Worm (Caenorhabditis elegans) whole organism, L4 larva: ENCODE data around the gene K09G1.1.
"Not testable (repeated sequence)": the region's sequence is repeated elsewhere in the genome, so short reads cannot be mapped to it uniquely, and the experiment has no call there.

Source experiments
- D1046.2 ChIP-seq: fragments of 200-800 bp; sonication (Bioruptor generic); IDR thresholded peaks from 2 replicates; pipeline ENCODE4 v1.3.6; 2022; ENCODE audit warnings: missing genetic modification characterization, missing compliant biosample characterization
- R02D3.7 ChIP-seq: fragments of 150-350 bp; sonication (generic microtip); optimal IDR thresholded peaks from 3 replicates; lab custom pipeline; 2014; ENCODE audit warnings: missing biosample characterization, missing genetic modification characterization
- Y48G9A.11 ChIP-seq: fragments of 200-800 bp; sonication (Bioruptor generic); IDR thresholded peaks from 2 replicates; pipeline ENCODE4 v1.3.6; 2022; ENCODE audit warnings: missing genetic modification reagents, missing genetic modification characterization, missing compliant biosample characterization
- Y75B8A.6 ChIP-seq: fragments of 200-800 bp; sonication (Bioruptor generic); IDR thresholded peaks from 2 replicates; pipeline ENCODE4 v1.3.6; 2022; ENCODE audit warnings: missing genetic modification reagents, missing genetic modification characterization, missing compliant biosample characterization
- ZK546.5 ChIP-seq, 2 experiments: sonication (generic microtip); optimal IDR thresholded peaks; 2 replicates each; lab custom pipeline; 2017; ENCODE audit warnings: missing biosample characterization in 2 of 2, missing genetic modification characterization in 2 of 2
- aha-1 ChIP-seq: fragments of 150-350 bp; peaks from one replicate; lab custom pipeline; 2014; ENCODE audit warnings: missing biosample characterization, missing genetic modification characterization
- ceh-32 ChIP-seq: sonication (generic microtip); optimal IDR thresholded peaks from 2 replicates; lab custom pipeline; 2016; ENCODE audit warnings: mild to moderate bottlenecking, missing genetic modification characterization, missing compliant biosample characterization; ENCODE audit not compliant: poor library complexity
- ceh-82 ChIP-seq: sonication (generic microtip); optimal IDR thresholded peaks from 2 replicates; lab custom pipeline; 2017; ENCODE audit warnings: missing biosample characterization, missing genetic modification characterization
- dve-1 ChIP-seq: sonication (generic microtip); optimal IDR thresholded peaks from 2 replicates; lab custom pipeline; 2017; ENCODE audit warnings: antibody characterized with exemption, mild to moderate bottlenecking, missing genetic modification characterization, missing compliant biosample characterization; ENCODE audit not compliant: insufficient read depth
- egl-43 ChIP-seq: fragments of 200-800 bp; sonication (Bioruptor generic); IDR thresholded peaks from 2 replicates; pipeline ENCODE4 v1.3.6; 2022; ENCODE audit warnings: missing genetic modification reagents, missing genetic modification characterization, missing compliant biosample characterization
- fkh-10 ChIP-seq: fragments of 150-350 bp; optimal IDR thresholded peaks from 2 replicates; lab custom pipeline; 2014; ENCODE audit warnings: missing biosample characterization, missing genetic modification reagents, missing genetic modification characterization
- lin-1 ChIP-seq: fragments of 200-800 bp; sonication (Bioruptor generic); IDR thresholded peaks from 2 replicates; pipeline ENCODE4 v1.3.6; 2022; ENCODE audit warnings: missing genetic modification reagents, missing genetic modification characterization, missing compliant biosample characterization
- lir-3 ChIP-seq: sonication (generic microtip); optimal IDR thresholded peaks from 2 replicates; lab custom pipeline; 2016; ENCODE audit warnings: mild to moderate bottlenecking, missing genetic modification characterization, missing compliant biosample characterization
- madf-5 ChIP-seq, 2 experiments: fragments of 200-800 bp; sonication (Bioruptor generic); IDR thresholded peaks; 2 replicates each; pipeline ENCODE4 v1.3.6; 2022; ENCODE audit warnings: missing compliant biosample characterization in 2 of 2, missing genetic modification characterization in 2 of 2
- mep-1 ChIP-seq: fragments of 150-350 bp; sonication (generic microtip); optimal IDR thresholded peaks from 3 replicates; lab custom pipeline; 2014; ENCODE audit warnings: missing biosample characterization, missing genetic modification characterization
- mxl-3 ChIP-seq: fragments of 200-800 bp; sonication (Bioruptor generic); optimal IDR thresholded peaks from 2 replicates; lab custom pipeline; 2018; ENCODE audit warnings: mild to moderate bottlenecking, missing genetic modification characterization, missing compliant biosample characterization
- nhr-10 ChIP-seq: fragments of 150-350 bp; optimal IDR thresholded peaks from 2 replicates; lab custom pipeline; 2014; ENCODE audit warnings: missing biosample characterization, missing genetic modification characterization
- nhr-28 ChIP-seq: fragments of 150-350 bp; optimal IDR thresholded peaks from 2 replicates; lab custom pipeline; 2014; ENCODE audit warnings: missing biosample characterization, missing genetic modification characterization
- nhr-41 ChIP-seq: fragments of 200-800 bp; sonication (Bioruptor generic); IDR thresholded peaks from 2 replicates; pipeline ENCODE4 v1.3.6; 2022; ENCODE audit warnings: missing genetic modification reagents, missing genetic modification characterization, missing compliant biosample characterization
- nhr-48 ChIP-seq: sonication (generic microtip); optimal IDR thresholded peaks from 2 replicates; lab custom pipeline; 2016; ENCODE audit warnings: mild to moderate bottlenecking, missing genetic modification characterization, missing compliant biosample characterization
- pha-4 ChIP-seq, 2 experiments: fragments of 150-350 bp in 1 of 2; fragments of 200-800 bp in 1 of 2; sonication (Bioruptor generic) in 1 of 2; IDR thresholded peaks in 1 of 2; optimal IDR thresholded peaks in 1 of 2; 2 replicates each; pipeline versions ENCODE4 v1.3.6 to Lab custom; 2014 to 2022; ENCODE audit warnings: missing genetic modification characterization in 2 of 2, missing genetic modification reagents in 2 of 2, missing biosample characterization in 1 of 2, missing compliant biosample characterization in 1 of 2
- saeg-2 ChIP-seq: fragments of 200-800 bp; sonication (Bioruptor generic); IDR thresholded peaks from 2 replicates; pipeline ENCODE4 v1.3.6; 2022; ENCODE audit warnings: missing genetic modification reagents, missing genetic modification characterization, missing compliant biosample characterization
- sdz-12 ChIP-seq: fragments of 200-800 bp; sonication (Bioruptor generic); optimal IDR thresholded peaks from 2 replicates; lab custom pipeline; 2018; ENCODE audit warnings: mild to moderate bottlenecking, missing genetic modification characterization, missing compliant biosample characterization
- set-16 ChIP-seq: fragments of 200-800 bp; sonication (Bioruptor generic); IDR thresholded peaks from 2 replicates; pipeline ENCODE4 v1.3.6; 2022; ENCODE audit warnings: missing genetic modification reagents, missing genetic modification characterization, missing compliant biosample characterization
- unc-62 ChIP-seq, 3 experiments: fragments of 150-350 bp in 1 of 3; sonication (generic microtip); optimal IDR thresholded peaks in 2 of 3; peaks in 1 of 3; 1 replicate in 1 of 3; 2 replicates in 2 of 3; lab custom pipeline; 2014 to 2017; ENCODE audit warnings: missing biosample characterization in 3 of 3, missing genetic modification characterization in 3 of 3, missing genetic modification reagents in 3 of 3, missing genotype in 1 of 3
- ztf-11 ChIP-seq: fragments of 150-350 bp; optimal IDR thresholded peaks from 2 replicates; lab custom pipeline; 2014; ENCODE audit warnings: missing biosample characterization, missing genetic modification characterization
- ztf-7 ChIP-seq: fragments of 150-350 bp; optimal IDR thresholded peaks from 2 replicates; lab custom pipeline; 2014; ENCODE audit warnings: missing biosample characterization, missing genetic modification characterization

The K09G1.1 gene

DNA sequence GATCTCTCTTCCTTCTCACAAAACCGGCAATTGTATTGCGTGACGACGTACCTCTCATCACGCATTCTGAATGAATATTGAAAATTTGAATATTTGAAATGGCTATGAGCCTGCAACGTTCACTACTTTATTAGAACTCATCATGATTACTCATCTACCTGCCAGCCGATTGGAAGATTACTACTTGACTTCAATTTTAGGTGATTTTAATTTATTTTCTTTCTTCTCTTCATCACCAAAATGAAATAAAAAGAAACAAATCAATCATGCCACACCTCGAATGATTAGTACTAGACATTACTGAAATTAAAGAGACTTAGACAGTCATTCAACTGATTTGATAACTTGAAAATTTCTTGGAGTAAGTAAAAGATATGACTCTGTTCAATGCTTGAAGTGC is 918 bp downstream of the K09G1.1 start:
- TF ChIP-seq unc-62 (GFP tag; optimal IDR thresholded peaks at IDR 0.05 in 1 of 2; lab: Kevin White, UChicago) (peak in 1 of 2 experiments; percentile 62), unc-62 (tag; optimal IDR thresholded peaks at IDR 0.05; lab: Kevin White, UChicago) (no peak), nhr-10 (no peak), aha-1 (tag; lab: Kevin White, UChicago) (peak; percentile 13)

DNA sequence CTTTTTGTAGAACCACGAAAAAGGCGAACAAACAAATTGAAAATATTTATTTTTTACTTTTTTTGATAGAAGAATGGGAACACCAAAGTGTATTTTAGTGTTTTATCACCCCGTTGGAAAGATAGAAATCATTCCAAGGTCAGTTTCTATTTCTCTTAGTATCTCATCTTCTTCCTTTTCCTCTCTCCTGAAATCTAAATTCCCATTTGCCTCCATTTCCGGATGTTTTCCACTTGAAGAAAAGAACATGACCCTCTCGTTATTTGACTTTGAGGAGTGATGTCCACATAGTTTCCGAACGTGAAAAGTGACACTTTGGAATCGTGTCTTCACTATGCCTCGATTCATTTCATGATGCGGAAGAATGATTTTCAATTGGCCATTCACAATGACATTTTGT is 4.3 kb downstream of the K09G1.1 start:
- TF ChIP-seq aha-1 (tag; lab: Kevin White, UChicago) (peak; percentile 94), ZK546.5 (tag; optimal IDR thresholded peaks at IDR 0.05; lab: Kevin White, UChicago) (no peak)

DNA sequence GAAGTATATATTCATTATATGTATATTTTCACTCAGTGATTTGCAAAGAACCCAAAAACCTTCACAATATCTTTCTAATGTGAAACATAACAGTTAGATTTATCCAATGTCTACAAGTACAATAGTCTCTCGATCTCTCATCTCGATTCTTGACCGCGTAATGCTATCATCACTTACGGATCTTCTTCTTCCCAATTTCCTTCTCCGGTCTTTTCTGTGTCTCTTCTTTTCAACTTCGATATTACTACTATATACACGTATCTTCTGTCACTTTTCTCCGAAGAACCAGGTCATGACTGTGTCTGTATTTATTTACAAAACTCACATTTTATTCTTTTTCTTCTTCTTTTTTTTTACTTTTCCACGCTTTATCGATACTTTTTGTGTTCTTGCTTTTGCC is 5.2 kb downstream of the K09G1.1 start:
- TF ChIP-seq ztf-7 (tag; lab: Kevin White, UChicago), result no peak
- TF ChIP-seq nhr-28, result peak; percentile 44

DNA sequence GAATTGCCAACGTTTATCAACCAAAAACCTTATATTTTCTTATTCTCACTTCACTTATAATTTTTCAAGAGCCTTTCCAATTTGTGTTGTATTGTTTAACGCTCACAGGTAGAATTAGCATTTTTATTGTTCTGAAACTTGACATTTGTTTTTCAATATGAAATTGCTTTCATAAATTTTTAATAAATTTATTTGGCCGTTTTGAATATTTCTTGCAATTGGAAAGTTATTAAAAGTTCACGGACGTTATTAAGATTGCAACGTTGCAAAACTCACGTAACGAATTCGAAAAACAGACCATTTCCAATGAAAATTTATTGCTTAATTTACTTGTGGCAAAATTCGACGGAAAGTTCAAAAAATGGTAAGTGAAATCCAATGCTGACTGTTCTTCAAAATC is 7.0 kb downstream of the K09G1.1 start, which contains the start of gene K09G1.2:
Gene K09G1.2 (plus strand): TSS at position 301 of the 400 bp plus-strand sequence.
- TF ChIP-seq nhr-48 (tag; lab: Kevin White, UChicago), result no peak

DNA sequence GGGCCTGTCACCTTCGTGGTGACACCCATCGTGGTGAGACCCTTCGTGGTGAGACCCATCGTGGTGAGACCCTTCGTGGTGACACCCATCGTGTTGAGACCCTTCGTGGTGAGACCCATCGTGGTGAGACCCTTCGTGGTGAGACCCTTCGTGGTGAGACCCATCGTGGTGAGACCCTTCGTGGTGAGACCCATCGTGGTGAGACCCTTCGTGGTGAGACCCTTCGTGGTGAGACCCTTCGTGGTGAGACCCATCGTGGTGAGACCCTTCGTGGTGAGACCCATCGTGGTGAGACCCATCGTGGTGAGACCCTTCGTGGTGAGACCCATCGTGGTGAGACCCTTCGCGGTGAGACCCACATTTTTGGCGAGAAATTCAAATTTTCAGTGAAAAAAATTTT is 18.6 kb downstream of the K09G1.1 start:
- TF ChIP-seq set-16 (GFP tag; lab: Robert Waterston, UW), result peak; percentile 69; the same call in 1 of the 2 replicates
- TF ChIP-seq, all 104 proteins: peak for 1; not testable (repeated sequence) for 103

DNA sequence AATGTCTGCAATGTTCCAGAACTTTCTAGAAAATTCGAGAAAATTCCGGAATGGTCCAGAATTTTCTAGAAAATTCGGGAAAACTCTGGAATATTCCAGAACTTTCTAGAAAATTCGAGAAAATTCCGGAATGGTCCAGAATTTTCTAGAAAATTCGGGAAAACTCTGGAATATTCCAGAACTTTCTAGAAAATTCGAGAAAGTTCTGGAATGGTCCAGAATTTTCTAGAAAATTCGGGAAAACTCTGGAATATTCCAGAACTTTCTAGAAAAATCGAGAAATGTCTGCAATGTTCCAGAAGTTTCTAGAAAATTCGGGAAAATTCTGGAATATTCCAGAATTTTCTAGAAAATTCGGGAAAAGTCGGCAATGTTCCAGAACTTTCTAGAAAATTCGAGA is 20.1 kb downstream of the K09G1.1 start:
- TF ChIP-seq lin-1 (GFP tag; lab: Robert Waterston, UW) (0 out of 2 replicates have a peak, but pooled peaks have one; percentile 24), Y48G9A.11 (GFP tag; lab: Robert Waterston, UW) (0 out of 2 replicates have a peak, but pooled peaks have one; percentile 11), pha-4 (GFP tag; IDR thresholded peaks at IDR 0.05; lab: Robert Waterston, UW) (0 out of 2 replicates have a peak, but pooled peaks have one; percentile 27)
- not testable (repeated sequence) for TF ChIP-seq pha-4 (tag; optimal IDR thresholded peaks at IDR 0.05; lab: Kevin White, UChicago)

DNA sequence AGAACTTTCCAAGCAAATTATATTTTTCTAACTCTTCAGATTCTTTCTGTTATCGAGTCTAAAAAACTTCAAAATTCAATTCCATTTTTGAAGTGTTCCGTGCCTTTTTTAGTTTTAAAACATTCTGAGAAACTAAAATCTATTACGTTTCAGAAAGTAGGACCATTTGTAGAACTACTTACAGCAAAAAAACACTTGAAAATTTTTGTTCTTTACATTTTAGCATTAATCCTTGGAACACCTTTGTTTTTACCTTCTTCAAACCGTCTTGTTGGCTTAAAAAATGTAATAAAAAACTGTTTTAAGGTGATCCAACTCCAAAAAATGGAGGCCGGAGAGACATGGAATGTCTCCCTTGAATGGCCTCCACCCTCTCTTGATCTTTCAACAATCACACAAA is 24.9 kb downstream of the K09G1.1 start, which contains the start of gene dop-2:
Gene dop-2 (plus strand): TSS at position 301 of the 400 bp plus-strand sequence.
- TF ChIP-seq madf-5 (GFP tag; IDR thresholded peaks at IDR 0.05; lab: Robert Waterston, UW), result no peak
- TF ChIP-seq ztf-11, result no peak
- TF ChIP-seq lin-1 (GFP tag; lab: Robert Waterston, UW), result no peak
- no peak for TF ChIP-seq D1046.2 (GFP tag; lab: Robert Waterston, UW)
- TF ChIP-seq lir-3 (tag; lab: Kevin White, UChicago), result no peak
- no peak for TF ChIP-seq ztf-7 (tag; lab: Kevin White, UChicago)
- no peak for TF ChIP-seq mxl-3 (GFP tag; lab: Kevin White, UChicago)
- no peak for TF ChIP-seq sdz-12 (GFP tag; lab: Kevin White, UChicago)
- TF ChIP-seq ceh-82, result no peak
- TF ChIP-seq saeg-2, result no peak
- TF ChIP-seq nhr-41 (GFP tag; lab: Robert Waterston, UW), result no peak
- no peak for TF ChIP-seq fkh-10
- no peak for TF ChIP-seq R02D3.7 (tag; lab: Kevin White, UChicago)
- no peak for TF ChIP-seq Y48G9A.11 (GFP tag; lab: Robert Waterston, UW)
- no peak for TF ChIP-seq ceh-32
- no peak for TF ChIP-seq dve-1 (tag; lab: Kevin White, UChicago)
- TF ChIP-seq mep-1, result no peak
- TF ChIP-seq Y75B8A.6 (GFP tag; lab: Robert Waterston, UW), result no peak

DNA sequence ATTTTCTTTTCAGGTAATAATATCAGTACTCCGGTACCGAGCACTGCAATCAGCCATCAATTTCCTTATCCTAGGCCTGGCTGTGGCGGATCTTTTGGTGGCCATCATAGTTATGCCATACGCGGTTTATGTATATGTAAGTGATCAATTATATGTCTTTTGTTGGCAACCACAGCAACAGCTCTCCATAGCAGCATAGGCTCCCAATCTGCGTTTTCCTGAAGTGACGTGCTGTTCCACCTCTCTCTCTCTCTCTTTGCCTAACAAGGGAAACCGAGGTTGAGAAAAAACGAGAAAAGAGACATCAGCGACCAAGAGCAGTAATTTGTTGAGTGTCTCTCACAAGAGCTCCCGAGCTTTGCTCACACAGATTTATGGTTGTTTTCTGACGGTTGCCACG is 25.9 kb downstream of the K09G1.1 start:
- TF ChIP-seq egl-43 (GFP tag; lab: Robert Waterston, UW) (0 out of 2 replicates have a peak, but pooled peaks have one; percentile 22), unc-62 (GFP tag; optimal IDR thresholded peaks at IDR 0.05 in 1 of 2; lab: Kevin White, UChicago) (peak in 1 of 2 experiments; percentile 92), unc-62 (tag; optimal IDR thresholded peaks at IDR 0.05; lab: Kevin White, UChicago) (no peak), ceh-82 (no peak)
